Fruit fly (Drosophila melanogaster): Measurements from ENCODE around the gene Ctps.

DNA sequence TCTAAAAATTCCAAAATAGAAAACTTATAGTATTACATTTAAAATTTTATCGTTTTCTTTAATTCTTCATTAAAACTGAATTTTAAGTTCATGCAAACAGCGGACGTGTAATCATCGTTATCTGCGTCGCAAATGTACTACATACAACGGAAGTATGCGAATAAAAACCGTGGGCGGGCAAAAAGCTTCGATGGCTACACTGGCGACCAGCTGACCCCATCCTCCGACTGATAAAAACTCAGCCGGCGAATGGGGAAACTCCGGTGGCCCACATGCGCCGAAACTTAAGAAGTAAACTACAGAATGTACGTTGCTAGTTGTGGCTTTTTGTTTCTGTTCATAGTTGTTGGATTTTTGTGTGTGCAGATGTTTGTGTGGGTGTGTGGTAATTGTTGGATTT is 40.1 kb downstream of the Ctps start:
- TF ChIP-seq psq (GFP tag; optimal IDR thresholded peaks at IDR 0.05), result no peak
- no peak for TF ChIP-seq OdsH (GFP tag; optimal IDR thresholded peaks at IDR 0.05)
- no peak for TF ChIP-seq h (GFP tag; optimal IDR thresholded peaks at IDR 0.05)
- TF ChIP-seq fru (GFP tag; optimal IDR thresholded peaks at IDR 0.05), result no peak
- no peak for TF ChIP-seq Dfd (GFP tag; optimal IDR thresholded peaks at IDR 0.05)
- no peak for TF ChIP-seq foxo (GFP tag; optimal IDR thresholded peaks at IDR 0.05)

All from whole organism, wandering third instar larva.